Fruit fly (Drosophila melanogaster) whole organism, prepupa: ENCODE measurements around the gene CG17111.

Experiments
- CG10669 ChIP-seq: fragments of 200-800 bp; sonication (Bioruptor generic); optimal IDR thresholded peaks from 3 replicates; lab custom pipeline; 2018; ENCODE audit warnings: missing biosample characterization, mild to moderate bottlenecking, missing genetic modification characterization, moderate library complexity
- CG15336 ChIP-seq: fragments of 200-800 bp; sonication (Bioruptor generic); IDR thresholded peaks from 2 replicates; pipeline ENCODE4 v1.3.6; 2022; ENCODE audit warnings: missing biosample characterization, missing genetic modification characterization
- CG16779 ChIP-seq: fragments of 200-800 bp; sonication (Bioruptor generic); optimal IDR thresholded peaks from 3 replicates; lab custom pipeline; 2017; ENCODE audit warnings: missing biosample characterization, mild to moderate bottlenecking, missing genetic modification characterization
- Ets96B ChIP-seq: fragments of 200-800 bp; optimal IDR thresholded peaks from 2 replicates; lab custom pipeline; 2019; ENCODE audit warnings: missing biosample characterization, mild to moderate bottlenecking, missing genetic modification characterization, moderate library complexity
- Hr39 ChIP-seq: fragments of 200-800 bp; sonication (Bioruptor generic); optimal IDR thresholded peaks from 2 replicates; lab custom pipeline; 2016; ENCODE audit warnings: missing biosample characterization, missing genetic modification characterization
- Met ChIP-seq: fragments of 200-800 bp; sonication (Bioruptor generic); optimal IDR thresholded peaks from 3 replicates; lab custom pipeline; 2016; ENCODE audit warnings: missing biosample characterization, missing genetic modification characterization
- achi ChIP-seq: fragments of 200-800 bp; sonication (Bioruptor generic); optimal IDR thresholded peaks from 3 replicates; lab custom pipeline; 2016; ENCODE audit warnings: missing biosample characterization, missing genetic modification characterization
- ss ChIP-seq, 2 experiments: fragments of 200-800 bp; sonication (Bioruptor generic); optimal IDR thresholded peaks; 2 replicates in 1 of 2; 3 replicates in 1 of 2; lab custom pipeline; 2017 to 2018; ENCODE audit warnings: mild to moderate bottlenecking in 2 of 2, missing biosample characterization in 2 of 2, missing genetic modification characterization in 2 of 2, moderate library complexity in 1 of 2
- topi ChIP-seq: fragments of 200-800 bp; sonication (Bioruptor generic); optimal IDR thresholded peaks from 3 replicates; lab custom pipeline; 2016; ENCODE audit warnings: missing biosample characterization, missing genetic modification characterization

dm6 chr3R:23091586-23092228 lies 24.6 kb upstream of the CG17111 start, which contains the start of the genes CG17110 and CG6726:
- TF ChIP-seq achi (GFP tag; lab: Kevin White, UChicago) (no peak), Hr39 (GFP tag; lab: Kevin White, UChicago) (no peak), CG15336 (GFP tag; lab: Robert Waterston, UW) (no peak), ss (GFP tag; optimal IDR thresholded peaks at IDR 0.05; lab: Kevin White, UChicago) (no peak), Ets96B (no peak), CG10669 (GFP tag; lab: Kevin White, UChicago) (no peak), CG16779 (tag; lab: Kevin White, UChicago) (no peak), topi (no peak), Met (GFP tag; lab: Kevin White, UChicago) (no peak)
